Worm (Caenorhabditis elegans) whole organism, late embryonic: ENCODE results near the gene C07G3.10.

ENCODE experiments used
- C38D4.7 ChIP-seq: fragments of 200-800 bp; sonication (Bioruptor generic); optimal IDR thresholded peaks from 2 replicates; lab custom pipeline; 2018; ENCODE audit warnings: mild to moderate bottlenecking, missing genetic modification characterization, moderate library complexity, missing compliant biosample characterization
- F13H6.1 ChIP-seq: sonication (generic microtip); optimal IDR thresholded peaks from 2 replicates; lab custom pipeline; 2016; ENCODE audit warnings: missing genetic modification characterization, missing compliant biosample characterization
- K02D7.2 ChIP-seq: sonication (generic microtip); optimal IDR thresholded peaks from 2 replicates; lab custom pipeline; 2017; ENCODE audit warnings: mild to moderate bottlenecking, missing genetic modification characterization, missing compliant biosample characterization
- T23F11.4 ChIP-seq: fragments of 200-800 bp; sonication (Bioruptor generic); optimal IDR thresholded peaks from 2 replicates; lab custom pipeline; 2018; ENCODE audit warnings: mild to moderate bottlenecking, missing genetic modification characterization, missing compliant biosample characterization
- ahr-1 ChIP-seq: sonication (generic microtip); optimal IDR thresholded peaks from 2 replicates; lab custom pipeline; 2016; ENCODE audit warnings: missing genetic modification characterization, missing compliant biosample characterization
- ceh-14 ChIP-seq: sonication (generic microtip); optimal IDR thresholded peaks from 2 replicates; lab custom pipeline; 2016; ENCODE audit warnings: missing genotype, missing genetic modification characterization, missing compliant biosample characterization
- ceh-18 ChIP-seq: sonication (generic microtip); optimal IDR thresholded peaks from 2 replicates; lab custom pipeline; 2016; ENCODE audit warnings: missing genetic modification characterization, missing compliant biosample characterization
- ceh-19 ChIP-seq: fragments of 200-800 bp; sonication (Bioruptor generic); optimal IDR thresholded peaks from 2 replicates; lab custom pipeline; 2018; ENCODE audit warnings: mild to moderate bottlenecking, missing genetic modification characterization, missing compliant biosample characterization
- ceh-2 ChIP-seq: sonication (generic microtip); optimal IDR thresholded peaks from 2 replicates; lab custom pipeline; 2016; ENCODE audit warnings: missing genotype, missing genetic modification characterization, missing compliant biosample characterization
- ceh-22 ChIP-seq: sonication (generic microtip); optimal IDR thresholded peaks from 2 replicates; lab custom pipeline; 2017; ENCODE audit warnings: missing biosample characterization, missing genetic modification characterization
- ceh-24 ChIP-seq: sonication (generic microtip); optimal IDR thresholded peaks from 2 replicates; lab custom pipeline; 2016; ENCODE audit warnings: mild to moderate bottlenecking, missing genetic modification characterization, missing compliant biosample characterization
- ceh-34 ChIP-seq: sonication (generic microtip); optimal IDR thresholded peaks from 2 replicates; lab custom pipeline; 2016; ENCODE audit warnings: mild to moderate bottlenecking, missing genetic modification characterization, missing compliant biosample characterization
- ceh-45 ChIP-seq: fragments of 200-800 bp; sonication (Bioruptor generic); IDR thresholded peaks from 2 replicates; pipeline ENCODE4 v1.3.6; 2022; ENCODE audit warnings: missing genetic modification reagents, missing genetic modification characterization, missing compliant biosample characterization
- ceh-48 ChIP-seq: sonication (generic microtip); optimal IDR thresholded peaks from 2 replicates; lab custom pipeline; 2016; ENCODE audit warnings: missing genetic modification characterization, inconsistent platforms, missing compliant biosample characterization
- che-1 ChIP-seq: sonication (generic microtip); optimal IDR thresholded peaks from 2 replicates; lab custom pipeline; 2016; ENCODE audit warnings: mild to moderate bottlenecking, missing genetic modification characterization, missing compliant biosample characterization
- dmd-4 ChIP-seq: sonication (generic microtip); optimal IDR thresholded peaks from 2 replicates; lab custom pipeline; 2016; ENCODE audit warnings: borderline replicate concordance, missing genetic modification characterization, missing compliant biosample characterization
- ets-4 ChIP-seq: sonication (generic microtip); optimal IDR thresholded peaks from 2 replicates; lab custom pipeline; 2016; ENCODE audit warnings: missing genetic modification characterization, missing compliant biosample characterization
- eyg-1 ChIP-seq: sonication (generic microtip); optimal IDR thresholded peaks from 2 replicates; lab custom pipeline; 2016; ENCODE audit warnings: missing genotype, missing genetic modification characterization, missing compliant biosample characterization
- fax-1 ChIP-seq: sonication (generic microtip); optimal IDR thresholded peaks from 2 replicates; lab custom pipeline; 2016; ENCODE audit warnings: missing genotype, missing genetic modification characterization, missing compliant biosample characterization
- fkh-10 ChIP-seq: fragments of 150-350 bp; optimal IDR thresholded peaks from 2 replicates; lab custom pipeline; 2014; ENCODE audit warnings: missing biosample characterization, missing genetic modification reagents, missing genetic modification characterization
- fkh-6 ChIP-seq: sonication (generic microtip); optimal IDR thresholded peaks from 2 replicates; lab custom pipeline; 2016; ENCODE audit warnings: missing genetic modification characterization, missing compliant biosample characterization
- hlh-15 ChIP-seq: sonication (generic microtip); optimal IDR thresholded peaks from 2 replicates; lab custom pipeline; 2016; ENCODE audit warnings: missing genetic modification characterization, missing compliant biosample characterization
- hlh-8 ChIP-seq: sonication (generic microtip); optimal IDR thresholded peaks from 2 replicates; lab custom pipeline; 2016; ENCODE audit warnings: missing genotype, missing genetic modification characterization, missing compliant biosample characterization
- nhr-11 ChIP-seq: fragments of 150-350 bp; optimal IDR thresholded peaks from 2 replicates; lab custom pipeline; 2014; ENCODE audit warnings: missing biosample characterization, missing genetic modification characterization
- nhr-232 ChIP-seq: sonication (generic microtip); optimal IDR thresholded peaks from 2 replicates; lab custom pipeline; 2016; ENCODE audit warnings: missing genetic modification characterization, missing compliant biosample characterization
- pag-3 ChIP-seq: sonication (generic microtip); optimal IDR thresholded peaks from 2 replicates; lab custom pipeline; 2016; ENCODE audit warnings: missing compliant biosample characterization, missing genetic modification characterization, borderline replicate concordance
- pha-4 ChIP-seq: fragments of 150-350 bp; optimal IDR thresholded peaks from 2 replicates; lab custom pipeline; 2018; ENCODE audit warnings: missing biosample characterization, missing genetic modification reagents, missing genetic modification characterization
- pqm-1 ChIP-seq: sonication (generic microtip); optimal IDR thresholded peaks from 2 replicates; lab custom pipeline; 2016; ENCODE audit warnings: missing genetic modification characterization, missing compliant biosample characterization
- pros-1 ChIP-seq: fragments of 150-350 bp; optimal IDR thresholded peaks from 2 replicates; lab custom pipeline; 2014; ENCODE audit warnings: missing biosample characterization, missing genetic modification reagents, missing genetic modification characterization
- sdc-2 ChIP-seq: sonication (generic microtip); optimal IDR thresholded peaks from 2 replicates; lab custom pipeline; 2016; ENCODE audit warnings: missing genotype, missing genetic modification characterization, missing compliant biosample characterization
- sox-2 ChIP-seq: fragments of 200-800 bp; sonication (Bioruptor generic); IDR thresholded peaks from 2 replicates; pipeline ENCODE4 v1.3.6; 2022; ENCODE audit warnings: missing genetic modification reagents, missing genetic modification characterization, missing compliant biosample characterization
- syd-9 ChIP-seq: sonication (generic microtip); optimal IDR thresholded peaks from 2 replicates; lab custom pipeline; 2016; ENCODE audit warnings: mild to moderate bottlenecking, missing genetic modification characterization, moderate library complexity, missing compliant biosample characterization
- tbx-2 ChIP-seq: sonication (generic microtip); optimal IDR thresholded peaks from 2 replicates; lab custom pipeline; 2016; ENCODE audit warnings: missing genetic modification characterization, missing compliant biosample characterization
- ttx-3 ChIP-seq: sonication (generic microtip); optimal IDR thresholded peaks from 2 replicates; lab custom pipeline; 2016; ENCODE audit warnings: missing genetic modification reagents, missing genetic modification characterization, missing compliant biosample characterization
- unc-3 ChIP-seq, 2 experiments: fragments of 200-800 bp in 1 of 2; sonication (Bioruptor generic) in 1 of 2; sonication (generic microtip) in 1 of 2; conservative IDR thresholded peaks in 1 of 2; optimal IDR thresholded peaks in 1 of 2; 2 replicates each; pipeline versions ENCODE4 v1.3.6 to Lab custom; 2016 to 2022; ENCODE audit warnings: missing compliant biosample characterization in 2 of 2, missing genetic modification characterization in 2 of 2, missing genetic modification reagents in 1 of 2
- zip-5 ChIP-seq: sonication (generic microtip); optimal IDR thresholded peaks from 2 replicates; lab custom pipeline; 2016; ENCODE audit warnings: missing genetic modification characterization, missing compliant biosample characterization

The C07G3.10 gene

DNA sequence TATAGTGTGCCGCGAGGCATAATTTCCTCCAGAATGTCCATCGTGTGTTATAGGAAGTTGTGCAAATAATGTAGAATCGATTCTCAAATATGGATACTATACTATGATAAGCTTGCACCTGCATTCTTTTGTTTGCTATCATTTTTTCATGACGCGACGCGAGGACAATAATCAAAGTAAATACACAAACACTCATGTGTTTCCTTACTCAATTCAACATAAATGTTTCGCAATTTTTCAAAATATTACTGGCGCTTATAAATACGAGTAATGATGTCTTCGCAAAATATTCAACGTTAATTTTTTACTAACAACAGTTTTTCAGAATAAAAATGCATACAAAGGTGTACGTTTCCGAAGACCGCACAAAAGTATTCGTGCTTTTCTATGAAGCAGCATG is 21.2 kb downstream of the C07G3.10 start, which contains the start of gene irg-1:
irg-1 (plus strand) TSS at position 326 of the 400 bp plus-strand sequence.
- TF ChIP-seq ceh-19 (GFP tag; lab: Kevin White, UChicago) = no peak
- TF ChIP-seq ets-4 (tag; lab: Kevin White, UChicago) = no peak
- no peak for TF ChIP-seq ceh-22 (tag; lab: Kevin White, UChicago)
- no peak for TF ChIP-seq eyg-1 (tag; lab: Kevin White, UChicago)
- no peak for TF ChIP-seq sox-2 (GFP tag; lab: Robert Waterston, UW)
- no peak for TF ChIP-seq ceh-24 (tag; lab: Kevin White, UChicago)
- no peak for TF ChIP-seq nhr-11 (tag; lab: Kevin White, UChicago)
- no peak for TF ChIP-seq C38D4.7 (GFP tag; lab: Kevin White, UChicago)
- no peak for TF ChIP-seq zip-5 (tag; lab: Kevin White, UChicago)
- no peak for TF ChIP-seq ttx-3 (tag; lab: Kevin White, UChicago)
- no peak for TF ChIP-seq pros-1
- no peak for TF ChIP-seq ceh-18
- no peak for TF ChIP-seq fkh-6 (tag; lab: Kevin White, UChicago)
- TF ChIP-seq hlh-8 (tag; lab: Kevin White, UChicago) = no peak
- no peak for TF ChIP-seq F13H6.1 (tag; lab: Kevin White, UChicago)
- TF ChIP-seq tbx-2 (tag; lab: Kevin White, UChicago) = no peak
- TF ChIP-seq dmd-4 (tag; lab: Kevin White, UChicago) = no peak

ce11 chrV:3524970-3525369 is 22.9 kb downstream of the C07G3.10 start, which contains the start of gene T24A6.7:
Gene T24A6.7 (plus strand): TSS chrV:3525270.
- TF ChIP-seq pqm-1 = no peak
- TF ChIP-seq ceh-45 = no peak
- TF ChIP-seq ceh-48 (tag; lab: Kevin White, UChicago) = no peak
- TF ChIP-seq dmd-4 (tag; lab: Kevin White, UChicago) = no peak
- no peak for TF ChIP-seq fkh-10 (GFP tag; lab: Kevin White, UChicago)
- TF ChIP-seq pag-3 = no peak
- no peak for TF ChIP-seq T23F11.4 (GFP tag; lab: Kevin White, UChicago)
- TF ChIP-seq tbx-2 (tag; lab: Kevin White, UChicago) = no peak
- no peak for TF ChIP-seq nhr-11 (tag; lab: Kevin White, UChicago)
- TF ChIP-seq syd-9 (tag; lab: Kevin White, UChicago) = no peak
- TF ChIP-seq C38D4.7 (GFP tag; lab: Kevin White, UChicago) = no peak
- TF ChIP-seq ceh-34 (tag; lab: Kevin White, UChicago) = no peak
- TF ChIP-seq ahr-1 (tag; lab: Kevin White, UChicago) = no peak
- no peak for TF ChIP-seq unc-3 (GFP tag; conservative IDR thresholded peaks at IDR 0.05; lab: Robert Waterston, UW)
- TF ChIP-seq unc-3 (tag; optimal IDR thresholded peaks at IDR 0.05; lab: Kevin White, UChicago) = no peak

DNA sequence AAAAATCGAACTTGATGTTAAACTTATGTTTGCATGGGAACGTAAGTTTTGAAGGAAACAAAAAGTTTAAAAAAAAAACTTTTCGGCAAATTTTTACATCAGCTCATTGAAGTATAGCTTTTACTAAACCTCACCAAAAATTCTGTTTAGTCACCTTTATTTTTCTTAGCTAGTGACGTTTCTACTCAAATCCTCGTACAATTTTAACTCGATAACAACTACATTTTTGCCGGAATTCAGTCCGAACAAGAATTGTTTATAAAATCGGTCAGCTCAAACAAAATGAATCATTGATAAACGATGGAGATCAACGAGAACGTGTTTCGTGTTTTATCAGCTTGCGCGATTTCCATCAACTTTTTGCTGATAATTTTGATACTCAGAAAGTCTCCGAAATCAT is 24.8 kb downstream of the C07G3.10 start, which contains the start of gene str-260:
str-260 (plus strand) TSS at position 301 of the 400 bp plus-strand sequence.
- TF ChIP-seq nhr-232 (no peak), sdc-2 (tag; lab: Kevin White, UChicago) (no peak), eyg-1 (tag; lab: Kevin White, UChicago) (no peak)

ce11 chrV:3530403-3530802 is 28.3 kb downstream of the C07G3.10 start, which contains the start of gene srbc-66:
Gene srbc-66 (plus strand): TSS chrV:3530703.
- no peak for TF ChIP-seq ceh-14 (tag; lab: Kevin White, UChicago)
- TF ChIP-seq ceh-34 (tag; lab: Kevin White, UChicago) = no peak
- TF ChIP-seq fax-1 = no peak
- no peak for TF ChIP-seq ttx-3 (tag; lab: Kevin White, UChicago)
- TF ChIP-seq syd-9 (tag; lab: Kevin White, UChicago) = no peak
- no peak for TF ChIP-seq nhr-232
- TF ChIP-seq ceh-2 (tag; lab: Kevin White, UChicago) = no peak
- no peak for TF ChIP-seq hlh-15 (tag; lab: Kevin White, UChicago)
- no peak for TF ChIP-seq fkh-10 (GFP tag; lab: Kevin White, UChicago)
- TF ChIP-seq ceh-24 (tag; lab: Kevin White, UChicago) = no peak
- TF ChIP-seq T23F11.4 (GFP tag; lab: Kevin White, UChicago) = no peak
- no peak for TF ChIP-seq che-1
- TF ChIP-seq K02D7.2 (tag; lab: Kevin White, UChicago) = no peak
- no peak for TF ChIP-seq pha-4
